Worm (Caenorhabditis elegans) whole organism, L4/young adult: Measurements from ENCODE around the gene F55F1.2.

Experiments used
- W03F9.2 ChIP-seq: fragments of 150-350 bp; optimal IDR thresholded peaks from 2 replicates; lab custom pipeline; 2014; ENCODE audit warnings: missing biosample characterization, missing genetic modification characterization
- dao-5 ChIP-seq: sonication (generic microtip); optimal IDR thresholded peaks from 2 replicates; lab custom pipeline; 2016; ENCODE audit warnings: missing genotype, missing genetic modification characterization, moderate library complexity, missing compliant biosample characterization
- him-1 ChIP-seq: sonication (generic microtip); optimal IDR thresholded peaks from 2 replicates; lab custom pipeline; 2016; ENCODE audit warnings: missing genotype, missing genetic modification reagents, missing genetic modification characterization, missing compliant biosample characterization

F55F1.2 gene

DNA sequence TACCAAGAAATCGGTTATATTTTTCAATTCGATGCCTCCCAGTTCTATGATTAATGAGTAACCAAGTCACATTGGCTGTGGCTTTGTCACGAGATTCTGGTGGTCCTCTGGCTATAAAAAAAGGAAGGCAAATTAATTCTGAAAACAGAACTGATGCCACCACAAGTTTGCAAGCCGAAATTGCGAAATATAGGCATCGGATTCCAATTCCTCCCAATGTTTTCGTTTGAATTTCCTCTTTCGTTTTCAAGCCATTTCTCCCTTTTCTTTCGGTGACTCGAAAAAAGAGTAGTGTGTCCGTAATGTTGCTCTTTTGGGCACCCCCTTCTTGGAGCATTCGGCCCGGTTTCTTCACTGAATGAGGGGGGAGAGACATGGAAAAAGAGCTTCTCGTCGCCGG is at the start of gene F55F1.2:
TSS of gene F55F1.2 (minus strand) at position 376 of the 400 bp plus-strand sequence.
- no peak for TF ChIP-seq dao-5 (tag; lab: Kevin White, UChicago)
- TF ChIP-seq him-1 (tag; lab: Kevin White, UChicago) = no peak
- TF ChIP-seq W03F9.2 (tag; lab: Kevin White, UChicago) = no peak

DNA sequence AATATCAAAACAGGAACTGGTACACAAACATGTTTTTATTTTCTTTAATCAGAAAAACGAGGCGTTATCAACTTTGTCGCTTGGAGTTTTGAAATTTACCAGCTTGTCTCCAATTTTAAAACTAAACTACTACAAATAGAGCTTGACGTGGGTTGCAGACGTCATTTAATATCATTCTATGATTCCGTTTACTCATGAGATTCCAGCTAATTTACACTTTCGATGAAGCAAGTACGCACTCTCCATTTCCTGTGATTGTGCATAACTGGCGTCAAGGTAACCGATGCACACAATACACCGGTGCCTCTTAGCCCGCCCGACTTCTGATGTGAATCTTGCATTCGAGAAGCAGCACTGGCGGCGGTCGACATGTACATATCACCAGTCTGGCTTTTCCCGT is 49.0 kb upstream of the F55F1.2 start:
- no peak for TF ChIP-seq him-1 (tag; lab: Kevin White, UChicago)
- TF ChIP-seq dao-5 (tag; lab: Kevin White, UChicago) = no peak
- no peak for TF ChIP-seq W03F9.2 (tag; lab: Kevin White, UChicago)

DNA sequence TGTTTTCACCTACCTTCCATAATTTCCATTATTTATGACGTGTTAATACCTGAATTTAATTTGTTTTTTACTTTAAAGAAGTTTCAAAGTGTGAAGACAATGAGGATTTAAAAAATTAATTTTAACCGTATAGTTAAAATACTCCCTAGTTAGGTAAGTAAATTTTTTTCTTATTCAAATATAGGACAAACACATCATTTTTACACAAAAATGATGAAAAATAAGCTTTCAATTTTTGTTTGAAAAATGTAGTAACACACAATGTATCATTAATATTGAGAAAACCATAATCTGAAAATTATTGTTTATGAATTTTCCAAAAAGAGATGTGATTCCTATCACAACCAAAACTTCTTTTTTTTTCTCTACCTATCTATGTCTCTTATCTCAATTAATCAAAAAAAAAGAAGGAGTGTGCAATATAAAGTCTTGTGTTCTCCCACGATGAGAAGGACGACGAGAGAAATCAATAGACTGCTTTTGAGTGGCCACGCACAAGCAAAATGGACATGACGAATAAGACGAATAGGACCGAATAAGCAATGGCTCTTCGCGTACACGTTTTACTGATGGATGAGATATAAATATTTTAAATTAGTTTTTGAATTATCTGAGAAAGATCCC is 44.3 kb upstream of the F55F1.2 start, which contains the start of gene C14A11.6:
TSS of gene C14A11.6 (minus strand) at position 51 of the 624 bp plus-strand sequence.
- TF ChIP-seq dao-5 (tag; lab: Kevin White, UChicago) (no peak), W03F9.2 (tag; lab: Kevin White, UChicago) (no peak), him-1 (tag; lab: Kevin White, UChicago) (no peak)

DNA sequence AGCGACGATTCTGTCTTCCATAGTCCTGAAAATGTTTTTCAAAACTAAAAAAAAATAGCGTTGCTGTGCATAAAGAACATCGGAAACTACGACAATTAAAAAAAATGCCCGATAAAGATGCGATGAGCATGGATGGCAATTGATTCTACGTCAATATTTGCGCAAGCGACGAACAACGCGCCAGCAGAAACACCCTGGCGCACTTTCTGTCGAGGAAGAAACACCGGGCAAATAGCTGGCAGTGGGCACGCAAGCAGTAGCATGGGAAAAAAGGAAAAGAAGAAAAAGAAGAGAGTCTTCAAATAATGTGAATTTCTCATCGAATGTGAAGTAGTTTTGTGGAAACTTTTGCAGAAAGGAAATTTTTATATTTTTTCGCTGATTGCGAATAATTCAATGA is 39.8 kb upstream of the F55F1.2 start, which contains the start of gene C14A11.9:
TSS of gene C14A11.9 (minus strand) at position 27 of the 400 bp plus-strand sequence.
- TF ChIP-seq him-1 (tag; lab: Kevin White, UChicago) = peak; percentile 96
- peak; percentile 74 for TF ChIP-seq W03F9.2 (tag; lab: Kevin White, UChicago)
- no peak for TF ChIP-seq dao-5 (tag; lab: Kevin White, UChicago)

DNA sequence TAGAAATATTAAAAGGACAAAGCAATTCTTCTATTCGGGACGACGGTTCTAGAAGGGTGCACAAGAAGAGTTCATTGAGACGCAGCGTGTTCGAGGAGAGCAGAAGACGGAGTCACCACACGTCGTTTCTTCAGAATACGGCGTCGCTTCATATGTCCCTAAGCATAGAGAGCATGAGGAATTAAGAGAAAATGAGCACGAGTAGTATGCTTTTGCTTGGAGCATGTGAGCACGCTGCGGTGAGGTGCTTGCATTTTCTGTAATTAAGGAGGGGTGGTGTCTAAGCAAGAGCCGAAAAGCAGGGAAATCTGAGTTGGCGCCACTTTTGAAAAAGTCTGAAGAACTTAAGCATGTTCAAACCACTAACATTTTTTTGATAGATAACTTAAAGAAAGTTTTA is 37.5 kb upstream of the F55F1.2 start, which contains the start of gene C14A11.5:
TSS of gene C14A11.5 (minus strand) at position 139 of the 400 bp plus-strand sequence.
- no peak for TF ChIP-seq dao-5 (tag; lab: Kevin White, UChicago)
- no peak for TF ChIP-seq him-1 (tag; lab: Kevin White, UChicago)
- no peak for TF ChIP-seq W03F9.2 (tag; lab: Kevin White, UChicago)

DNA sequence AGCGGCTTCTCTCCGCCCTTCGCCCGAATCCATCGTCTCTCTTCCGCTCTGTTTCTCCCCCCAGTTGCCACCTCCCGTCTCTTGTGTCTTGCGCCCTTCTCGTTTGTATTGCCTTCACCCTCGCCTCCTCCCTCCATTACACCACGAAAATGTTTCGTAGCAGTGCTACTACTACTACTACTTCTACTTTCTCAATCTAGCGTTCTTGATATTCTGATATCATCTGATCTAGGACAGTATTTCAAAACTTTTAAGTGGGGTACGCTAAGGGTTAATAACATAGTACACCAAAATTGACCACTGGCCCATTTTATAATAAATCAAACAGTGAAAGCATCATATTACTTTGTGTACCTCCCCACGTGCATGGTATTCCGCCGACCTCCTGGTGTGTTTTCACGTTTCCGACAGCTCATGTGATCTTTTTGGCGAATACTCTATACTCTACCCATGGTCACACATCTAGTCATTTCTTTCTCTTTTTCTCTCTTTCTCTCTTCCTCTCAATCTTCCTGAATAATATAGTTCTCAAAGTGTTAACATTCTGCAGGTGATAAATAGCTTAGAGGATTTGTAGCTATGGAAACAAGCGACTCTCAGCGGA is 32.8 kb upstream of the F55F1.2 start, which contains the start of gene C14A11.2:
TSS of gene C14A11.2 (plus strand) at position 551 of the 604 bp plus-strand sequence.
- TF ChIP-seq him-1 (tag; lab: Kevin White, UChicago) (no peak), dao-5 (tag; lab: Kevin White, UChicago) (no peak), W03F9.2 (tag; lab: Kevin White, UChicago) (no peak)

DNA sequence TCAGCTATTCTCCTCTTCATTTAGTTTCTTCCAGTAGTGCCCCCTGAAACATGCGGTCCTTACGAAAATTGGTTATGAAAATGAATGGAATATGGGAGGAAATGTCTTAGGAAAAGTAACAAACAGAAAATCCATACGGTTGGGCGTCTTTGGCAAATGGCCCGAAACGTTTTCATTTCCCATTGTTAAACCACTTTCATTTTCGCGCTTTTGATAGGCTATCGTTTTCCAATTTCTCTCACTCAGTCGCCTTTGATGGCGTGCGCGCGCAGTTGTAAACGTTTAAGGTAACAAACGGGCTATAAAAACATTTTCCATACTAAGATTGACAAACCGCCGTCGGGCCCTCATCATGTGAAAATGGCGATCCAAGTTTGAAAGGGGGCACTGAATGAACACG is 25.2 kb upstream of the F55F1.2 start:
- no peak for TF ChIP-seq dao-5 (tag; lab: Kevin White, UChicago)

DNA sequence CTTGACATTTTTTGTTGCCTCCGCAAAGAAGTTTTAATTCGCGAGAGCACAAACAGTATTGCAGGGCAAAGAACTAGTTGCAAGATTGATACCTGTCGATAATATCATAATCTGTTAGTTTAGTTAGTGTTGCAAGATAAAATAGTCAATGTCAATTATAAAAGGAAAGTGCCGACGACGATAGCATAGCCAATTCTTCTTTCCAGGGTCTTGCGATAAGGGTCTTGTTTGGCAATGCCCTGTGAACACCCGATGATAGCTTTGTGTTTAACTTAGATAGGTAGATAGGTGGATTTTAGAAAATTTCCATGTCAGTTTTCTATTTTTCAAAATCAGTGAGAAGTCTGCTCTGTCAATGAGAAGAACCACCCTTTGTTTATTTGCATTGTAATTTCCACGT is 24.5 kb upstream of the F55F1.2 start:
- no peak for TF ChIP-seq him-1 (tag; lab: Kevin White, UChicago)
- no peak for TF ChIP-seq W03F9.2 (tag; lab: Kevin White, UChicago)
- no peak for TF ChIP-seq dao-5 (tag; lab: Kevin White, UChicago)

DNA sequence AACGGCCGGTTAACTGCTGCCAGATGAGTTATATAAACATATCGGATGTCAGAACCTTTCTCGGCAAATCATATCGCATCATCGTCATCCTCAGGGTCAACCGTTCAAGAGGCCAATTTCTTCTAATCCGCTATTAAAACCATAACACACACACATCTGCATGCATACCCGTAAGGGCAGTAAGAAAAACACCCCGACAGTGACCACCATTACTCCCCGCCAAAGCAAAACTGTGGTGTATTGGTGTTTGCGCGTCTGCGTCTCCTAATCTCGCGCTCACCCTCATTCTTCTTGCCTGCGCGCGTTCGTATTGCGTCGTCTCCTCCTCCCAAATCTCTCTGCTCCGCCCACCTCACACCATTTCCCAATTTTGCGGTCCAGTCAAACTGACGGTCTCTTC is 23.7 kb upstream of the F55F1.2 start:
- TF ChIP-seq W03F9.2 (tag; lab: Kevin White, UChicago) = no peak
- no peak for TF ChIP-seq him-1 (tag; lab: Kevin White, UChicago)
- TF ChIP-seq dao-5 (tag; lab: Kevin White, UChicago) = no peak

DNA sequence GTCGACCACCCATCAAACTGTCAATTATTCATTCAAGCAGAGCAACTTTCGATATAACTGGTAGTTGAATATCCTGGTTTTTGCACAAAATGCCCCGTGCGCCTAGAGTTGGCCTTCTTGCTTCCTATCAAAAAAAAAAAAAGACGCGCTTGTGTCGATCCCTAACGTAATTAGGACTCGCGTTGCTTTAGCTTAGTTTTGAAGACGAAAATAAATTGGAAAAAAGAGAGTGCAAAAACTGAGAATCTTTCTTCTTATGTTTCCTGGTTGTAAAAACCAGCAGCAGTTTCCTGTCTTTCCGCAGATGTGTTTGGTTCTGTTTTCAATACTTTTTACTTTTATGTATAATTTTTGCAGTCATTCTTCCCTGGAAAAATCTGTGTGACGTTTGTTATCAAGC is 8.1 kb upstream of the F55F1.2 start:
- TF ChIP-seq dao-5 (tag; lab: Kevin White, UChicago) = no peak
- TF ChIP-seq him-1 (tag; lab: Kevin White, UChicago) = no peak
- TF ChIP-seq W03F9.2 (tag; lab: Kevin White, UChicago) = no peak

DNA sequence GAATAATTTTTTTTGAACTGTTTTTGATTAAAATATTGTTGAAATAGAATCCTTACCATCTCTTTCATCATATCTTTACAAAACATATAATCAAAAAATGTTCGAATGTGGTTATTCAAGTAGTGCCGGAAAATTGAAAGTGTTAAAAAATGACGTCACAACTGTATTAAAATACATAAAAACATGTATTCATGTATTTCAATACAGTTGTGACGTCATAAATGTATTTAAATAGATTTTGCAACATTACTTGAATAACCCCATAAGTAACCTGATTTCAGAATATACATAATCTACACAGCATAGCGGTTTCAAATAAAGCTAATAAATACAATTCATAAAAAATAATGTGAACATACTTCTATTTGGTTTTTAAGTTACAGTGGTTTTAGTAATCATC is 7.1 kb upstream of the F55F1.2 start:
- TF ChIP-seq W03F9.2 (tag; lab: Kevin White, UChicago) (no peak), him-1 (tag; lab: Kevin White, UChicago) (no peak), dao-5 (tag; lab: Kevin White, UChicago) (no peak)

DNA sequence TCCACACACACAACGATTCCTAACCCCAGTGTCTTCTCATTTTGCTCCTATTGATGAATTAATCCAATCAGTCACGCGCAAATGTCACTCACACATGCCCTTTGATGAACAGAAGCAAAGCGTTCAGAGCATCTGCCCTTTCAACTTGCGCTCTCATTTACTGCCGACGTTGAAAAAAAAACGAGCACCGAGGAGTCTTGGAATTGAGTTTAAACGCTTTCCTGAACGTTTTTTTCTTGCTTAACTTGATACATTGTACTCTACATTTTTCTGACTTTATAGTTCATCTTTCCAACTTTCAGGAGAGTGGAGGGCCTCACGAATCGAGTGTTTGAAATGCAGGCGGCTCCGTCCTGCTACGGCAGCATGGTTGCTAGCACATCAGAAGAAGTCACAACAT is 1.9 kb upstream of the F55F1.2 start, which contains the start of gene cgef-1:
TSS of gene cgef-1 (plus strand) at position 301 of the 400 bp plus-strand sequence.
- no peak for TF ChIP-seq him-1 (tag; lab: Kevin White, UChicago)
- TF ChIP-seq W03F9.2 (tag; lab: Kevin White, UChicago) = no peak
- TF ChIP-seq dao-5 (tag; lab: Kevin White, UChicago) = no peak

DNA sequence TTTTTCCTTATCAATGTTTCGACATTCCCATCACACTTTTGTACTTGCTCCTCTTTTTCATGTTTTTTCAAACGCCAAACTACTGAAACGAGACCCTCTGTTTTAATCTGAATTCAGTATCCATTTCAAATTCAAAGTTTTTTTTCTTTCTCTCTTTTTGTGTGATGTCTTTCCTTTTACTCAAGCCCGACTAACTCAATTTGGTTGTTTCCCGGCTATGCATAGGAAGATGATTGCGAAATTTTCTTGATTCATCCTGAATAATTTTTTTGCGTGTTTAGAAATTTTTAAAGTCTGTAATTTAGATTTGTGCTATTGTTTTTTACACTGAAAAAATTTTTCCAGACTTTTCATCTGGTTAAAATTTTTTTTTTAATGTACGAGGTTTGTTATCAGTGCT is 5.6 kb downstream of the F55F1.2 start:
- TF ChIP-seq W03F9.2 (tag; lab: Kevin White, UChicago) = no peak
- no peak for TF ChIP-seq him-1 (tag; lab: Kevin White, UChicago)
- TF ChIP-seq dao-5 (tag; lab: Kevin White, UChicago) = no peak
